Fruit fly (Drosophila melanogaster) whole organism, embryonic: Measurements from ENCODE around the gene CNMa.

Experiments
- B-H2 ChIP-seq: fragments of 200-800 bp; sonication (Bioruptor generic); optimal IDR thresholded peaks from 2 replicates; lab custom pipeline; 2018; ENCODE audit warnings: missing biosample characterization, mild to moderate bottlenecking, missing genetic modification characterization
- C15 ChIP-seq: fragments of 200-800 bp; sonication (Bioruptor generic); IDR thresholded peaks from 3 replicates; pipeline ENCODE4 v1.3.6; 2022; ENCODE audit warnings: missing biosample characterization, missing genetic modification characterization
- CG10543 ChIP-seq: fragments of 200-800 bp; sonication (Bioruptor generic); optimal IDR thresholded peaks from 3 replicates; lab custom pipeline; 2017; ENCODE audit warnings: missing biosample characterization, mild to moderate bottlenecking, missing genetic modification characterization, moderate library complexity
- CG11247 ChIP-seq: fragments of 200-800 bp; sonication (Bioruptor generic); IDR thresholded peaks from 2 replicates; pipeline ENCODE4 v1.3.6; 2022; ENCODE audit warnings: missing biosample characterization, missing genetic modification characterization
- CG11456 ChIP-seq: fragments of 200-800 bp; sonication (Bioruptor generic); IDR thresholded peaks from 3 replicates; pipeline ENCODE4 v1.3.6; 2022; ENCODE audit warnings: missing biosample characterization, missing genetic modification characterization
- CG11560 ChIP-seq: fragments of 200-800 bp; sonication (Bioruptor generic); IDR thresholded peaks from 3 replicates; pipeline ENCODE4 v1.3.6; 2022; ENCODE audit warnings: missing biosample characterization, missing genetic modification characterization
- CG12769 ChIP-seq: fragments of 200-800 bp; sonication (Bioruptor generic); optimal IDR thresholded peaks from 2 replicates; lab custom pipeline; 2019; ENCODE audit warnings: missing biosample characterization, mild to moderate bottlenecking, missing genetic modification characterization, moderate library complexity
- CG2199 ChIP-seq: fragments of 200-800 bp; sonication (Bioruptor generic); IDR thresholded peaks from 3 replicates; pipeline ENCODE4 v1.3.6; 2022; ENCODE audit warnings: missing biosample characterization, missing genetic modification characterization
- CG30431 ChIP-seq: fragments of 200-800 bp; sonication (Bioruptor generic); optimal IDR thresholded peaks from 2 replicates; lab custom pipeline; 2017; ENCODE audit warnings: missing biosample characterization, missing genetic modification characterization
- CTCF ChIP-seq: fragments of 200-800 bp; sonication (Bioruptor generic); optimal IDR thresholded peaks from 2 replicates; lab custom pipeline; 2017; ENCODE audit warnings: missing biosample characterization, mild to moderate bottlenecking, missing genetic modification characterization, moderate library complexity
- D19A ChIP-seq: fragments of 200-800 bp; optimal IDR thresholded peaks from 3 replicates; lab custom pipeline; 2019; ENCODE audit warnings: missing biosample characterization, mild to moderate bottlenecking, missing genetic modification characterization, moderate library complexity
- Dfd ChIP-seq, 2 experiments: fragments of >200 bp; optimal IDR thresholded peaks; 2 replicates each; lab custom pipeline; 2017; ENCODE audit warnings: missing biosample characterization in 2 of 2, missing genetic modification characterization in 2 of 2
- Drgx ChIP-seq: fragments of 200-800 bp; sonication (Bioruptor generic); IDR thresholded peaks from 2 replicates; pipeline ENCODE4 v1.3.6; 2022; ENCODE audit warnings: missing biosample characterization, missing genetic modification characterization
- Eip74EF ChIP-seq, 2 experiments: fragments of 200-800 bp in 1 of 2; fragments of >200 bp in 1 of 2; sonication (Bioruptor generic) in 1 of 2; optimal IDR thresholded peaks; 2 replicates each; lab custom pipeline; 2017 to 2019; ENCODE audit warnings: missing biosample characterization in 2 of 2, missing genetic modification characterization in 2 of 2, mild to moderate bottlenecking in 1 of 2, moderate library complexity in 1 of 2
- HLHmδ ChIP-seq: fragments of 200-800 bp; sonication (Bioruptor generic); optimal IDR thresholded peaks from 2 replicates; lab custom pipeline; 2018; ENCODE audit warnings: missing biosample characterization, mild to moderate bottlenecking, missing genetic modification characterization, moderate library complexity
- Hand ChIP-seq: fragments of 200-800 bp; sonication (Bioruptor generic); optimal IDR thresholded peaks from 2 replicates; lab custom pipeline; 2017; ENCODE audit warnings: mild to moderate bottlenecking, missing biosample characterization, missing genetic modification reagents, missing genetic modification characterization
- Jarid2 ChIP-seq: fragments of 200-800 bp; sonication (Bioruptor generic); optimal IDR thresholded peaks from 3 replicates; lab custom pipeline; 2017; ENCODE audit warnings: mild to moderate bottlenecking, missing biosample characterization, missing genetic modification reagents, missing genetic modification characterization
- Poxn ChIP-seq: fragments of 200-800 bp; sonication (Bioruptor generic); IDR thresholded peaks from 2 replicates; pipeline ENCODE4 v1.3.6; 2022; ENCODE audit warnings: missing biosample characterization, missing genetic modification characterization
- Ptx1 ChIP-seq: fragments of 200-800 bp; sonication (Bioruptor generic); IDR thresholded peaks from 2 replicates; pipeline ENCODE4 v1.3.6; 2022; ENCODE audit warnings: missing biosample characterization, missing genetic modification characterization
- Sox102F ChIP-seq: fragments of 200-800 bp; sonication (Bioruptor generic); optimal IDR thresholded peaks from 2 replicates; lab custom pipeline; 2018; ENCODE audit warnings: missing biosample characterization, mild to moderate bottlenecking, missing genetic modification characterization, moderate library complexity
- Taf1 ChIP-seq: fragments of 200-800 bp; sonication (Bioruptor generic); IDR thresholded peaks from 2 replicates; pipeline ENCODE4 v1.3.6; 2022; ENCODE audit warnings: missing biosample characterization, missing genetic modification characterization
- al ChIP-seq: fragments of 200-800 bp; sonication (Bioruptor generic); IDR thresholded peaks from 2 replicates; pipeline ENCODE4 v1.3.6; 2022; ENCODE audit warnings: missing biosample characterization, missing genetic modification characterization
- bsh ChIP-seq, 2 experiments: fragments of 200-800 bp; sonication (Bioruptor generic); optimal IDR thresholded peaks; 2 replicates each; lab custom pipeline; 2017 to 2018; ENCODE audit warnings: mild to moderate bottlenecking in 2 of 2, missing biosample characterization in 2 of 2, missing genetic modification characterization in 2 of 2, moderate library complexity in 1 of 2
- caup ChIP-seq: fragments of 200-800 bp; sonication (Bioruptor generic); optimal IDR thresholded peaks from 3 replicates; lab custom pipeline; 2017; ENCODE audit warnings: missing biosample characterization, mild to moderate bottlenecking, missing genetic modification characterization, moderate library complexity; ENCODE audit not compliant: severe bottlenecking
- chif ChIP-seq, 2 experiments: fragments of 200-800 bp; sonication (Bioruptor generic); optimal IDR thresholded peaks; 3 replicates each; lab custom pipeline; 2016; ENCODE audit warnings: missing biosample characterization in 2 of 2, missing genetic modification characterization in 2 of 2
- chinmo ChIP-seq: fragments of 200-800 bp; sonication (Bioruptor generic); IDR thresholded peaks from 4 replicates; pipeline ENCODE4 v1.3.6; 2022; ENCODE audit warnings: missing biosample characterization, missing genetic modification characterization; ENCODE audit not compliant: partially characterized antibody
- cwo ChIP-seq: fragments of 200-800 bp; sonication (Bioruptor generic); optimal IDR thresholded peaks from 3 replicates; lab custom pipeline; 2017; ENCODE audit warnings: missing biosample characterization, missing genetic modification characterization, mild to moderate bottlenecking, moderate library complexity, missing genetic modification reagents
- eyg ChIP-seq: fragments of 200-800 bp; sonication (Bioruptor generic); optimal IDR thresholded peaks from 3 replicates; lab custom pipeline; 2016; ENCODE audit warnings: missing biosample characterization, missing genetic modification characterization
- gem ChIP-seq: fragments of 200-800 bp; sonication (Bioruptor generic); optimal IDR thresholded peaks from 2 replicates; lab custom pipeline; 2019; ENCODE audit warnings: missing biosample characterization, mild to moderate bottlenecking, missing genetic modification characterization, moderate library complexity
- kni ChIP-seq: fragments of 200-800 bp; sonication (Bioruptor generic); optimal IDR thresholded peaks from 3 replicates; lab custom pipeline; 2017; ENCODE audit warnings: mild to moderate bottlenecking, missing biosample characterization, missing genetic modification reagents, missing genetic modification characterization
- mirr ChIP-seq: fragments of 200-800 bp; sonication (Bioruptor generic); optimal IDR thresholded peaks from 3 replicates; lab custom pipeline; 2018; ENCODE audit warnings: missing biosample characterization, mild to moderate bottlenecking, missing genetic modification characterization
- nom ChIP-seq: fragments of 200-800 bp; sonication (Bioruptor generic); optimal IDR thresholded peaks from 2 replicates; lab custom pipeline; 2017; ENCODE audit warnings: missing biosample characterization, missing genetic modification characterization, mild to moderate bottlenecking, moderate library complexity, missing genetic modification reagents
- oc ChIP-seq: fragments of 200-800 bp; sonication (Bioruptor generic); optimal IDR thresholded peaks from 2 replicates; lab custom pipeline; 2018; ENCODE audit warnings: missing biosample characterization, mild to moderate bottlenecking, missing genetic modification characterization, moderate library complexity
- peb ChIP-seq: fragments of 200-800 bp; sonication (Bioruptor generic); IDR thresholded peaks from 2 replicates; pipeline ENCODE4 v1.3.6; 2022; ENCODE audit warnings: missing biosample characterization, missing genetic modification characterization
- prd ChIP-seq, 3 experiments: fragments of >200 bp in 2 of 3; fragments of 200-800 bp in 1 of 3; sonication (Bioruptor generic) in 1 of 3; optimal IDR thresholded peaks in 2 of 3; IDR thresholded peaks in 1 of 3; 2 replicates in 2 of 3; 3 replicates in 1 of 3; pipeline versions ENCODE4 v1.3.6 to Lab custom; 2017 to 2022; ENCODE audit warnings: missing biosample characterization in 1 of 3, missing genetic modification characterization in 1 of 3
- pros ChIP-seq: fragments of 200-800 bp; sonication (Bioruptor generic); optimal IDR thresholded peaks from 3 replicates; lab custom pipeline; 2019; ENCODE audit warnings: missing biosample characterization, mild to moderate bottlenecking, missing genetic modification characterization, moderate library complexity
- sd ChIP-seq: fragments of 200-800 bp; sonication (Bioruptor generic); optimal IDR thresholded peaks from 3 replicates; lab custom pipeline; 2018; ENCODE audit warnings: missing biosample characterization, mild to moderate bottlenecking, missing genetic modification characterization, moderate library complexity
- slbo ChIP-seq: fragments of 200-800 bp; sonication (Bioruptor generic); IDR thresholded peaks from 2 replicates; pipeline ENCODE4 v1.3.6; 2022; ENCODE audit warnings: missing biosample characterization, missing genetic modification characterization
- tin ChIP-seq: fragments of 200-800 bp; sonication (Bioruptor generic); optimal IDR thresholded peaks from 3 replicates; lab custom pipeline; 2016; ENCODE audit warnings: missing biosample characterization, missing genetic modification characterization

The CNMa gene

DNA sequence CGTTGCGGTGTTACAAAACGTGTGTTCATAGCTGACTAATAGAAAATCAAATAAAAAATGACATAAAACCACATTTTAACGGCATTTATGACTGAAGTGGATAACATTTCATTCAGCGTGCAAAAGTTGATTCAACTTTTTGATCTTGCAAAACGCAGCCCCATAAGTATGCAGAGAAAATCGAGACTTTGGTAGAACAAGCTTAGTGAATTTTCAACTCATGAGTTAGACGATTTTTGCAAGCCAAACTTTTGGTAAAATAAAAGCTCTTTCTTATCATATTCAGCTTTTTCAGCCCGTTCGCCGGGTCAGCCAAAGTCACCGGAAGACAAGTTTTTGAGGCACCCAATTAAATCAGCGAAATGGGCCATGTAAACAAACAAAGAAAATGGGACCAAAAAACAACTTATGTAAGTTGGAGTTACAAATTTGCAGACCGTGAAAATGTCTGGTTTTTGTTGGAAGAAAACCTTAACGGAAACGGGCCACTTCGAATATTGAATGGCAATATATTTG, 23.6 kb downstream of the CNMa start, which contains the start of gene Cpr62Ba (continued):
- peak; percentile 18 for TF ChIP-seq CTCF (GFP tag; lab: Kevin White, UChicago)

- no peak for TF ChIP-seq prd (optimal IDR thresholded peaks at IDR 0.05; lab: Kevin White, UChicago)
- 0 out of 3 replicates have a peak, but pooled peaks have one; percentile 10 for TF ChIP-seq prd (GFP tag; IDR thresholded peaks at IDR 0.05; lab: Robert Waterston, UW)
- peak; percentile 30; the same call in 1 of the 2 replicates for TF ChIP-seq Ptx1
- peak in 1 of 2 experiments; percentile 3 for TF ChIP-seq chif (GFP tag; optimal IDR thresholded peaks at IDR 0.05; lab: Kevin White, UChicago)
- no peak for TF ChIP-seq Dfd (GFP tag; optimal IDR thresholded peaks at IDR 0.05; lab: Kevin White, UChicago)
- TF ChIP-seq slbo (GFP tag; lab: Robert Waterston, UW): peak; percentile 26; the same call in 1 of the 2 replicates
- 0 out of 2 replicates have a peak, but pooled peaks have one; percentile 4 for TF ChIP-seq Poxn (GFP tag; lab: Robert Waterston, UW)
- TF ChIP-seq CG11247 (GFP tag; lab: Robert Waterston, UW): peak; percentile 31; the same call in 1 of the 2 replicates
- TF ChIP-seq Hand: no peak
- TF ChIP-seq Drgx (GFP tag; lab: Robert Waterston, UW): peak; percentile 82
- no peak for TF ChIP-seq CG12769 (tag; lab: Kevin White, UChicago)
- 0 out of 2 replicates have a peak, but pooled peaks have one; percentile 18 for TF ChIP-seq al (GFP tag; lab: Robert Waterston, UW)
- TF ChIP-seq bsh (GFP tag; optimal IDR thresholded peaks at IDR 0.05; lab: Kevin White, UChicago): peak in 1 of 2 experiments; percentile 75
These were observed 25.9 kb downstream of the CNMa start for dm6 chr3L:1829539-1829938.

- TF ChIP-seq CG30431 (no peak), CG11456 (0 out of 3 replicates have a peak, but pooled peaks have one; percentile 10)
These were observed 27.5 kb downstream of the CNMa start for dm6 chr3L:1827809-1828371.

DNA sequence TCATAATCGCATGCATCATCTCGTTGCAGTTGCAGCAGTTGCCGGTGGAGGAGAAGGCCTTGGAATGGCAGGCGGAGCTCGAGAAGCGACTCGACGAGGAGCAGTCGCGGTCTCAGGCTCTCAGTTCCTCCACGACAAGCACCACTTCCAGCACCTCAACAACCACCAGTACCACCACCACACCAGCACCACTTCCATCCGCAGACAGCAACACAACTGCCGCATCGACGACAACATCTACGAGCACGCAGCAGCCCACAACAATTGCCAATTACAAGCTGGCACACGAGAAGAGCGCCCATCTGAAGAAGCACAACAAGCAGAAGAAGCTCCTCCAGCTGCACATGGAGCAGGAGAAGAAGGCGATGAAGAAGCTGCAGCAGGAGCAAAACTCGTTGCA, 33.0 kb downstream of the CNMa start:
- TF ChIP-seq nom (GFP tag; lab: Kevin White, UChicago): peak; percentile 19
- no peak for TF ChIP-seq CG11560 (tag; lab: Robert Waterston, UW)

dm6 chr3L:1821140-1821539, 34.3 kb downstream of the CNMa start:
- peak; percentile 42 for TF ChIP-seq nom (GFP tag; lab: Kevin White, UChicago)
- no peak for TF ChIP-seq Taf1 (GFP tag; lab: Robert Waterston, UW)

DNA sequence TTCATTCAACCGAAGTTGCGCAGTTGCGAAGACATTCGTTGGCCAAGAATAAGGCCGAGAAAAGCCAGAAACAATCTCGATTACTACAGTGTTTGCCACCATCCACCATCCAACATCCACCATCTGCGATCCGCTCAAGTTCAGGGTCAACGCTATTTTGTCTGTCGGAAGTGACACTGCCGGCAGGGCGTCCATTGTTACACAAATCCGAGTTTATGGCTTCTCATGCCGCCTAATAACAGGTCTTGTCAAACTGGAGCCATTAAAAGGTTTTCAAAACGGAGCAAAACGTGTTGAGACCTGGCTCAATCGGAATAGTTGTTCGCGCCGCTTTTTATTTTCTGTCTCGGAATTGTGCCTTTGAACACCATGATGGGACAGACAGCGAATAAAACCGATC, 36.6 kb downstream of the CNMa start:
- no peak for TF ChIP-seq caup
- peak; percentile 7 for TF ChIP-seq Sox102F
- peak; percentile 96 for TF ChIP-seq chinmo (GFP tag; lab: Robert Waterston, UW)
- peak; percentile 89 for TF ChIP-seq oc
- TF ChIP-seq C15 (GFP tag; lab: Robert Waterston, UW): no peak
- no peak for TF ChIP-seq eyg
- peak; percentile 5 for TF ChIP-seq pros (GFP tag; lab: Kevin White, UChicago)
- no peak for TF ChIP-seq tin (GFP tag; lab: Kevin White, UChicago)
- TF ChIP-seq sd (tag; lab: Kevin White, UChicago): peak; percentile 60
- TF ChIP-seq CG2199 (GFP tag; lab: Robert Waterston, UW): 0 out of 3 replicates have a peak, but pooled peaks have one; percentile 23
- TF ChIP-seq peb (GFP tag; lab: Robert Waterston, UW): no peak
- no peak for TF ChIP-seq HLHmδ (GFP tag; lab: Kevin White, UChicago)
- peak; percentile 25 for TF ChIP-seq cwo (GFP tag; lab: Kevin White, UChicago)
- peak in 1 of 2 experiments; percentile 98 for TF ChIP-seq Eip74EF (GFP tag; optimal IDR thresholded peaks at IDR 0.05; lab: Kevin White, UChicago)
- TF ChIP-seq kni: peak; percentile 48
- peak; percentile 53 for TF ChIP-seq CG12769 (tag; lab: Kevin White, UChicago)
- TF ChIP-seq gem: no peak
- TF ChIP-seq CG10543 (GFP tag; lab: Kevin White, UChicago): peak; percentile 10
- TF ChIP-seq B-H2 (GFP tag; lab: Kevin White, UChicago): peak; percentile 35
- no peak for TF ChIP-seq Jarid2 (GFP tag; lab: Kevin White, UChicago)
- peak; percentile 20 for TF ChIP-seq mirr (GFP tag; lab: Kevin White, UChicago)
- TF ChIP-seq D19A (tag; lab: Kevin White, UChicago): no peak
